Fruit fly (Drosophila melanogaster) whole organism, prepupa: ENCODE results near the gene sip3.

ENCODE experiments used
- CG10631 ChIP-seq: fragments of 200-800 bp; sonication (Bioruptor generic); optimal IDR thresholded peaks from 2 replicates; lab custom pipeline; 2016; ENCODE audit warnings: missing biosample characterization, missing genetic modification characterization
- CG10669 ChIP-seq: fragments of 200-800 bp; sonication (Bioruptor generic); optimal IDR thresholded peaks from 3 replicates; lab custom pipeline; 2018; ENCODE audit warnings: missing biosample characterization, mild to moderate bottlenecking, missing genetic modification characterization, moderate library complexity
- CG11294 ChIP-seq: fragments of 200-800 bp; sonication (Bioruptor generic); IDR thresholded peaks from 2 replicates; pipeline ENCODE4 v1.3.6; 2022; ENCODE audit warnings: missing biosample characterization, missing genetic modification characterization
- CG11762 ChIP-seq: fragments of 200-800 bp; sonication (Bioruptor generic); optimal IDR thresholded peaks from 3 replicates; lab custom pipeline; 2016; ENCODE audit warnings: missing biosample characterization, missing genetic modification characterization; ENCODE audit not compliant: insufficient read depth
- CG11902 ChIP-seq: fragments of 200-800 bp; sonication (Bioruptor generic); optimal IDR thresholded peaks from 3 replicates; lab custom pipeline; 2016; ENCODE audit warnings: missing biosample characterization, missing genetic modification characterization
- CG15336 ChIP-seq: fragments of 200-800 bp; sonication (Bioruptor generic); IDR thresholded peaks from 2 replicates; pipeline ENCODE4 v1.3.6; 2022; ENCODE audit warnings: missing biosample characterization, missing genetic modification characterization
- CG1621 ChIP-seq: fragments of 200-800 bp; sonication (Bioruptor generic); optimal IDR thresholded peaks from 3 replicates; lab custom pipeline; 2018; ENCODE audit warnings: missing biosample characterization, mild to moderate bottlenecking, missing genetic modification characterization
- CG16779 ChIP-seq: fragments of 200-800 bp; sonication (Bioruptor generic); optimal IDR thresholded peaks from 3 replicates; lab custom pipeline; 2017; ENCODE audit warnings: missing biosample characterization, mild to moderate bottlenecking, missing genetic modification characterization
- CG31627 ChIP-seq: fragments of 200-800 bp; sonication (Bioruptor generic); optimal IDR thresholded peaks from 3 replicates; lab custom pipeline; 2016; ENCODE audit warnings: missing biosample characterization, missing genetic modification characterization
- CG32006 ChIP-seq: fragments of 200-800 bp; sonication (Bioruptor generic); optimal IDR thresholded peaks from 3 replicates; lab custom pipeline; 2017; ENCODE audit warnings: missing biosample characterization, mild to moderate bottlenecking, missing genetic modification characterization
- CG34406 ChIP-seq: fragments of 200-800 bp; sonication (Bioruptor generic); optimal IDR thresholded peaks from 3 replicates; lab custom pipeline; 2016; ENCODE audit warnings: missing biosample characterization, missing genetic modification characterization
- CG3919 ChIP-seq: fragments of 200-800 bp; sonication (Bioruptor generic); optimal IDR thresholded peaks from 3 replicates; lab custom pipeline; 2016; ENCODE audit warnings: missing biosample characterization, missing genetic modification characterization
- CG4318 ChIP-seq: fragments of 200-800 bp; sonication (Bioruptor generic); optimal IDR thresholded peaks from 3 replicates; lab custom pipeline; 2017; ENCODE audit warnings: missing biosample characterization, mild to moderate bottlenecking, missing genetic modification characterization
- CG6163 ChIP-seq: fragments of 200-800 bp; sonication (Bioruptor generic); IDR thresholded peaks from 3 replicates; pipeline ENCODE4 v1.3.6; 2022; ENCODE audit warnings: missing biosample characterization, missing genetic modification characterization
- CG6792 ChIP-seq: fragments of 200-800 bp; sonication (Bioruptor generic); optimal IDR thresholded peaks from 3 replicates; lab custom pipeline; 2016; ENCODE audit warnings: missing biosample characterization, missing genetic modification characterization
- CG6808 ChIP-seq: fragments of 200-800 bp; sonication (Bioruptor generic); optimal IDR thresholded peaks from 3 replicates; lab custom pipeline; 2017; ENCODE audit warnings: missing biosample characterization, missing genetic modification characterization, mild to moderate bottlenecking, moderate library complexity, missing genetic modification reagents
- CG6854 ChIP-seq: fragments of 200-800 bp; sonication (Bioruptor generic); optimal IDR thresholded peaks from 2 replicates; lab custom pipeline; 2017; ENCODE audit warnings: missing biosample characterization, mild to moderate bottlenecking, missing genetic modification characterization
- CG7368 ChIP-seq: fragments of 200-800 bp; sonication (Bioruptor generic); optimal IDR thresholded peaks from 3 replicates; lab custom pipeline; 2016; ENCODE audit warnings: missing biosample characterization, missing genetic modification characterization
- CG8319 ChIP-seq: fragments of 200-800 bp; sonication (Bioruptor generic); optimal IDR thresholded peaks from 3 replicates; lab custom pipeline; 2016; ENCODE audit warnings: missing biosample characterization, missing genetic modification characterization
- CG9139 ChIP-seq: fragments of 200-800 bp; sonication (Bioruptor generic); optimal IDR thresholded peaks from 3 replicates; lab custom pipeline; 2017; ENCODE audit warnings: missing biosample characterization, mild to moderate bottlenecking, missing genetic modification characterization
- Eip75B ChIP-seq: fragments of 200-800 bp; sonication (Bioruptor generic); optimal IDR thresholded peaks from 3 replicates; lab custom pipeline; 2016; ENCODE audit warnings: missing biosample characterization, missing genetic modification characterization
- Eip78C ChIP-seq: fragments of 200-800 bp; sonication (Bioruptor generic); peaks from one replicate; lab custom pipeline; 2016; ENCODE audit warnings: missing biosample characterization, missing genetic modification characterization
- Eip93F ChIP-seq: fragments of 200-800 bp; sonication (Bioruptor generic); optimal IDR thresholded peaks from 2 replicates; lab custom pipeline; 2016; ENCODE audit warnings: missing biosample characterization, mild to moderate bottlenecking, missing genetic modification characterization
- Ets21C ChIP-seq: fragments of 200-800 bp; sonication (Bioruptor generic); optimal IDR thresholded peaks from 3 replicates; lab custom pipeline; 2016; ENCODE audit warnings: missing biosample characterization, missing genetic modification characterization
- Ets96B ChIP-seq: fragments of 200-800 bp; optimal IDR thresholded peaks from 2 replicates; lab custom pipeline; 2019; ENCODE audit warnings: missing biosample characterization, mild to moderate bottlenecking, missing genetic modification characterization, moderate library complexity
- Gug ChIP-seq: fragments of 200-800 bp; sonication (Bioruptor generic); IDR thresholded peaks from 2 replicates; pipeline ENCODE4 v1.3.6; 2022; ENCODE audit warnings: missing biosample characterization, missing genetic modification characterization
- Hr38 ChIP-seq: sonication (Bioruptor generic); optimal IDR thresholded peaks from 2 replicates; lab custom pipeline; 2016; ENCODE audit warnings: missing biosample characterization, missing genetic modification characterization
- Hr4 ChIP-seq: fragments of 200-800 bp; sonication (Bioruptor generic); optimal IDR thresholded peaks from 3 replicates; lab custom pipeline; 2016; ENCODE audit warnings: missing biosample characterization, missing genetic modification characterization
- Lpt ChIP-seq: fragments of 200-800 bp; sonication (Bioruptor generic); optimal IDR thresholded peaks from 3 replicates; lab custom pipeline; 2016; ENCODE audit warnings: missing biosample characterization, missing genetic modification characterization
- Met ChIP-seq: fragments of 200-800 bp; sonication (Bioruptor generic); optimal IDR thresholded peaks from 3 replicates; lab custom pipeline; 2016; ENCODE audit warnings: missing biosample characterization, missing genetic modification characterization
- OdsH ChIP-seq: fragments of 200-800 bp; sonication (Bioruptor generic); optimal IDR thresholded peaks from 3 replicates; lab custom pipeline; 2016; ENCODE audit warnings: missing biosample characterization, missing genetic modification characterization
- Smox ChIP-seq: fragments of 200-800 bp; sonication (Bioruptor generic); optimal IDR thresholded peaks from 3 replicates; lab custom pipeline; 2016; ENCODE audit warnings: missing biosample characterization, missing genetic modification characterization
- Sox14 ChIP-seq: fragments of 200-800 bp; sonication (Bioruptor generic); optimal IDR thresholded peaks from 3 replicates; lab custom pipeline; 2016; ENCODE audit warnings: missing biosample characterization, missing genetic modification characterization
- Sox15 ChIP-seq: fragments of 200-800 bp; sonication (Bioruptor generic); optimal IDR thresholded peaks from 3 replicates; lab custom pipeline; 2016; ENCODE audit warnings: missing biosample characterization, missing genetic modification characterization
- achi ChIP-seq: fragments of 200-800 bp; sonication (Bioruptor generic); optimal IDR thresholded peaks from 3 replicates; lab custom pipeline; 2016; ENCODE audit warnings: missing biosample characterization, missing genetic modification characterization
- acj6 ChIP-seq: fragments of 200-800 bp; sonication (Bioruptor generic); optimal IDR thresholded peaks from 3 replicates; lab custom pipeline; 2016; ENCODE audit warnings: missing biosample characterization, missing genetic modification characterization
- cyc ChIP-seq: fragments of 200-800 bp; sonication (Bioruptor generic); optimal IDR thresholded peaks from 3 replicates; lab custom pipeline; 2016; ENCODE audit warnings: missing biosample characterization, missing genetic modification characterization
- dac ChIP-seq: fragments of 200-800 bp; sonication (Bioruptor generic); optimal IDR thresholded peaks from 2 replicates; lab custom pipeline; 2017; ENCODE audit warnings: missing biosample characterization, mild to moderate bottlenecking, missing genetic modification characterization
- dsx ChIP-seq: fragments of 200-800 bp; optimal IDR thresholded peaks from 3 replicates; lab custom pipeline; 2019; ENCODE audit warnings: missing biosample characterization, mild to moderate bottlenecking, missing genetic modification characterization, moderate library complexity; ENCODE audit not compliant: poor library complexity, severe bottlenecking
- eg ChIP-seq: fragments of 200-800 bp; sonication (Bioruptor generic); IDR thresholded peaks from 3 replicates; pipeline ENCODE4 v1.3.6; 2022; ENCODE audit warnings: missing biosample characterization, missing genetic modification characterization
- esn ChIP-seq: fragments of 200-800 bp; sonication (Bioruptor generic); optimal IDR thresholded peaks from 2 replicates; lab custom pipeline; 2016; ENCODE audit warnings: missing biosample characterization, mild to moderate bottlenecking, missing genetic modification characterization, moderate library complexity
- fd59A ChIP-seq: fragments of 200-800 bp; sonication (Bioruptor generic); optimal IDR thresholded peaks from 2 replicates; lab custom pipeline; 2017; ENCODE audit warnings: missing biosample characterization, mild to moderate bottlenecking, missing genetic modification characterization, missing genetic modification reagents
- fd85E ChIP-seq: fragments of 200-800 bp; sonication (Bioruptor generic); optimal IDR thresholded peaks from 3 replicates; lab custom pipeline; 2016; ENCODE audit warnings: missing biosample characterization, missing genetic modification characterization
- fkh ChIP-seq: fragments of 200-800 bp; sonication (Bioruptor generic); optimal IDR thresholded peaks from 3 replicates; lab custom pipeline; 2017; ENCODE audit warnings: missing biosample characterization, mild to moderate bottlenecking, missing genetic modification characterization, moderate library complexity
- lz ChIP-seq: fragments of 200-800 bp; sonication (Bioruptor generic); optimal IDR thresholded peaks from 3 replicates; lab custom pipeline; 2016; ENCODE audit warnings: missing biosample characterization, missing genetic modification characterization
- net ChIP-seq: fragments of 200-800 bp; sonication (Bioruptor generic); optimal IDR thresholded peaks from 3 replicates; lab custom pipeline; 2016; ENCODE audit warnings: missing biosample characterization, missing genetic modification characterization
- pdm3 ChIP-seq: fragments of 200-800 bp; sonication (Bioruptor generic); optimal IDR thresholded peaks from 3 replicates; lab custom pipeline; 2016; ENCODE audit warnings: missing biosample characterization, missing genetic modification characterization
- salr ChIP-seq, 2 experiments: fragments of 200-800 bp; sonication (Bioruptor generic); optimal IDR thresholded peaks; 3 replicates each; lab custom pipeline; 2016 to 2018; ENCODE audit warnings: missing biosample characterization in 2 of 2, missing genetic modification characterization in 2 of 2, mild to moderate bottlenecking in 1 of 2
- spab ChIP-seq: fragments of 200-800 bp; sonication (Bioruptor generic); optimal IDR thresholded peaks from 2 replicates; lab custom pipeline; 2017; ENCODE audit warnings: missing biosample characterization, mild to moderate bottlenecking, missing genetic modification characterization, missing genetic modification reagents
- ss ChIP-seq, 2 experiments: fragments of 200-800 bp; sonication (Bioruptor generic); optimal IDR thresholded peaks; 2 replicates in 1 of 2; 3 replicates in 1 of 2; lab custom pipeline; 2017 to 2018; ENCODE audit warnings: mild to moderate bottlenecking in 2 of 2, missing biosample characterization in 2 of 2, missing genetic modification characterization in 2 of 2, moderate library complexity in 1 of 2
- svp ChIP-seq: fragments of 200-800 bp; sonication (Bioruptor generic); peaks from one replicate; lab custom pipeline; 2016; ENCODE audit warnings: missing biosample characterization, missing genetic modification characterization
- topi ChIP-seq: fragments of 200-800 bp; sonication (Bioruptor generic); optimal IDR thresholded peaks from 3 replicates; lab custom pipeline; 2016; ENCODE audit warnings: missing biosample characterization, missing genetic modification characterization

Gene sip3

dm6 chr3R:31771790-31772576, at the start of gene sip3, which contains the start of gene betaGlu:
Gene sip3, plus strand, starts transcription at chr3R:31772219.
Gene betaGlu, minus strand, starts transcription at chr3R:31771848.
- TF ChIP-seq OdsH (GFP tag; lab: Kevin White, UChicago) (no peak), CG1621 (tag; lab: Kevin White, UChicago) (no peak), Lpt (GFP tag; lab: Kevin White, UChicago) (no peak), Eip78C (GFP tag; lab: Kevin White, UChicago) (peak; percentile 82), CG15336 (GFP tag; lab: Robert Waterston, UW) (no peak), CG11762 (no peak), Ets21C (GFP tag; lab: Kevin White, UChicago) (no peak), salr (GFP tag; optimal IDR thresholded peaks at IDR 0.05; lab: Kevin White, UChicago) (no peak), CG7368 (GFP tag; lab: Kevin White, UChicago) (no peak), dac (GFP tag; lab: Kevin White, UChicago) (no peak), CG3919 (no peak), acj6 (GFP tag; lab: Kevin White, UChicago) (peak; percentile 1), Eip75B (GFP tag; lab: Kevin White, UChicago) (peak; percentile 18), CG32006 (GFP tag; lab: Kevin White, UChicago) (no peak), CG6792 (GFP tag; lab: Kevin White, UChicago) (no peak), net (no peak), esn (GFP tag; lab: Kevin White, UChicago) (peak; percentile 48), CG10631 (GFP tag; lab: Kevin White, UChicago) (no peak), Eip93F (GFP tag; lab: Kevin White, UChicago) (no peak), fd85E (GFP tag; lab: Kevin White, UChicago) (no peak), svp (peak; percentile 90), Gug (no peak), cyc (GFP tag; lab: Kevin White, UChicago) (peak; percentile 12), CG6808 (no peak), lz (GFP tag; lab: Kevin White, UChicago) (no peak), Hr38 (GFP tag; lab: Kevin White, UChicago) (no peak), Sox15 (GFP tag; lab: Kevin White, UChicago) (no peak), CG9139 (GFP tag; lab: Kevin White, UChicago) (no peak), CG34406 (GFP tag; lab: Kevin White, UChicago) (no peak), dsx (GFP tag; lab: Kevin White, UChicago) (no peak), CG6163 (GFP tag; lab: Robert Waterston, UW) (no peak), achi (GFP tag; lab: Kevin White, UChicago) (peak; percentile 61), CG11902 (no peak), CG31627 (GFP tag; lab: Kevin White, UChicago) (peak; percentile 26), eg (GFP tag; lab: Robert Waterston, UW) (no peak), Ets96B (no peak), CG8319 (GFP tag; lab: Kevin White, UChicago) (no peak), ss (GFP tag; optimal IDR thresholded peaks at IDR 0.05; lab: Kevin White, UChicago) (peak in 1 of 2 experiments; percentile 4), CG11294 (no peak), fd59A (GFP tag; lab: Kevin White, UChicago) (no peak), topi (GFP tag; lab: Kevin White, UChicago) (peak; percentile 33), CG6854 (no peak), Sox14 (GFP tag; lab: Kevin White, UChicago) (peak; percentile 40), CG10669 (no peak), Hr4 (GFP tag; lab: Kevin White, UChicago) (peak; percentile 14), fkh (GFP tag; lab: Kevin White, UChicago) (no peak), pdm3 (GFP tag; lab: Kevin White, UChicago) (no peak), Met (GFP tag; lab: Kevin White, UChicago) (no peak), CG4318 (GFP tag; lab: Kevin White, UChicago) (no peak), CG16779 (tag; lab: Kevin White, UChicago) (no peak), Smox (no peak), spab (GFP tag; lab: Kevin White, UChicago) (no peak)
